Fruit fly (Drosophila melanogaster): ENCODE measurements around the gene CG6739.

dm6 chr2L:7587106-7587505, 21.1 kb upstream of the CG6739 start:
- TF ChIP-seq Sin3A (optimal IDR thresholded peaks at IDR 0.05) (no peak), insv (optimal IDR thresholded peaks at IDR 0.05) (no peak)

Measured in Kc167 (cell line).